Worm (Caenorhabditis elegans): ENCODE measurements around the gene rabn-5.

ce11 chrIII:5872288-5872687 is 7.9 kb downstream of the rabn-5 start:
- TF ChIP-seq aly-1 (tag; optimal IDR thresholded peaks at IDR 0.05) (no peak), flt-1 (GFP tag; IDR thresholded peaks at IDR 0.05) (no peak), sea-1 (GFP tag; conservative IDR thresholded peaks at IDR 0.05) (no peak), ceh-36 (tag; optimal IDR thresholded peaks at IDR 0.05) (no peak), F13C5.2 (tag; optimal IDR thresholded peaks at IDR 0.05) (no peak), tra-4 (tag; optimal IDR thresholded peaks at IDR 0.05) (no peak), scrt-1 (GFP tag; IDR thresholded peaks at IDR 0.05) (no peak), ama-1 (optimal IDR thresholded peaks at IDR 0.05) (no peak), hmbx-1 (tag; optimal IDR thresholded peaks at IDR 0.05) (no peak), pes-1 (GFP tag; IDR thresholded peaks at IDR 0.05) (no peak), tbx-37 (GFP tag; conservative IDR thresholded peaks at IDR 0.05) (no peak), B0310.2 (tag; optimal IDR thresholded peaks at IDR 0.05) (no peak), hnd-1 (tag; optimal IDR thresholded peaks at IDR 0.05) (no peak), tbx-11 (GFP tag; IDR thresholded peaks at IDR 0.05) (no peak)

All from whole organism, early embryonic.